Fruit fly (Drosophila melanogaster): ENCODE results near the gene CG33272.

dm6 chr3L:11525765-11526164 is 15.4 kb upstream of the CG33272 start:
- TF ChIP-seq exex (tag; optimal IDR thresholded peaks at IDR 0.05): peak; percentile 22
- no peak for TF ChIP-seq CTCF (GFP tag; optimal IDR thresholded peaks at IDR 0.05)
- TF ChIP-seq pan (optimal IDR thresholded peaks at IDR 0.05): no peak
- no peak for TF ChIP-seq pan (GFP tag; optimal IDR thresholded peaks at IDR 0.05 in 1 of 2, IDR thresholded peaks at IDR 0.05 in 1 of 2)
- no peak for TF ChIP-seq CG6272 (GFP tag; IDR thresholded peaks at IDR 0.05)
- TF ChIP-seq nerfin-1 (tag; optimal IDR thresholded peaks at IDR 0.05): no peak
- no peak for TF ChIP-seq CG7271 (tag; optimal IDR thresholded peaks at IDR 0.05)
- no peak for TF ChIP-seq eyg (GFP tag; optimal IDR thresholded peaks at IDR 0.05)
